Fruit fly (Drosophila melanogaster) whole organism, embryonic: Measurements from ENCODE around the gene CG15382.

Experiments used
- B-H1 ChIP-seq: fragments of 200-800 bp; sonication (Bioruptor generic); IDR thresholded peaks from 3 replicates; pipeline ENCODE4 v1.3.6; 2022; ENCODE audit warnings: missing biosample characterization, missing genetic modification characterization
- Bgb ChIP-seq: fragments of 200-800 bp; sonication (Bioruptor generic); IDR thresholded peaks from 2 replicates; pipeline ENCODE4 v1.3.6; 2022; ENCODE audit warnings: missing biosample characterization, missing genetic modification characterization; ENCODE audit not compliant: partially characterized antibody
- CG10147 ChIP-seq: fragments of 200-800 bp; sonication (Bioruptor generic); optimal IDR thresholded peaks from 2 replicates; lab custom pipeline; 2019; ENCODE audit warnings: missing biosample characterization, mild to moderate bottlenecking, missing genetic modification characterization, moderate library complexity
- CG10267 ChIP-seq: fragments of 200-800 bp; sonication (Bioruptor generic); optimal IDR thresholded peaks from 2 replicates; lab custom pipeline; 2018; ENCODE audit warnings: missing biosample characterization, mild to moderate bottlenecking, missing genetic modification characterization, moderate library complexity
- CG10321 ChIP-seq: fragments of 200-800 bp; sonication (Bioruptor generic); IDR thresholded peaks from 2 replicates; pipeline ENCODE4 v1.3.6; 2022; ENCODE audit warnings: missing biosample characterization, missing genetic modification characterization
- CG10462 ChIP-seq: fragments of 200-800 bp; sonication (Bioruptor generic); optimal IDR thresholded peaks from 2 replicates; lab custom pipeline; 2016; ENCODE audit warnings: missing biosample characterization, missing genetic modification characterization
- CG10959 ChIP-seq: fragments of 200-800 bp; sonication (Bioruptor generic); IDR thresholded peaks from 2 replicates; pipeline ENCODE4 v1.3.6; 2022; ENCODE audit warnings: missing biosample characterization, missing genetic modification characterization
- CG11504 ChIP-seq: fragments of 200-800 bp; sonication (Bioruptor generic); optimal IDR thresholded peaks from 3 replicates; lab custom pipeline; 2019; ENCODE audit warnings: missing biosample characterization, mild to moderate bottlenecking, missing genetic modification characterization, moderate library complexity
- CG11695 ChIP-seq: fragments of 200-800 bp; sonication (Bioruptor generic); IDR thresholded peaks from 3 replicates; pipeline ENCODE4 v1.3.6; 2022; ENCODE audit warnings: missing biosample characterization, missing genetic modification characterization
- CG12071 ChIP-seq: fragments of 200-800 bp; sonication (Bioruptor generic); optimal IDR thresholded peaks from 3 replicates; lab custom pipeline; 2018; ENCODE audit warnings: missing biosample characterization, mild to moderate bottlenecking, missing genetic modification characterization
- CG12299 ChIP-seq: fragments of 200-800 bp; sonication (Bioruptor generic); optimal IDR thresholded peaks from 2 replicates; lab custom pipeline; 2018; ENCODE audit warnings: missing biosample characterization, mild to moderate bottlenecking, missing genetic modification characterization
- CG14050 ChIP-seq: fragments of 200-800 bp; sonication (Bioruptor generic); IDR thresholded peaks from 3 replicates; pipeline ENCODE4 v1.3.6; 2022; ENCODE audit warnings: missing biosample characterization, missing genetic modification characterization
- CG14667 ChIP-seq: fragments of 200-800 bp; sonication (Bioruptor generic); IDR thresholded peaks from 2 replicates; pipeline ENCODE4 v1.3.6; 2022; ENCODE audit warnings: missing biosample characterization, missing genetic modification characterization
- CG16779 ChIP-seq: fragments of 200-800 bp; sonication (Bioruptor generic); IDR thresholded peaks from 2 replicates; pipeline ENCODE4 v1.3.6; 2022; ENCODE audit warnings: missing biosample characterization, missing genetic modification characterization
- CG3065 ChIP-seq: fragments of 200-800 bp; sonication (Bioruptor generic); optimal IDR thresholded peaks from 2 replicates; lab custom pipeline; 2016; ENCODE audit warnings: missing biosample characterization, missing genetic modification characterization
- CG3838 ChIP-seq: fragments of 200-800 bp; sonication (Bioruptor generic); optimal IDR thresholded peaks from 3 replicates; lab custom pipeline; 2016; ENCODE audit warnings: missing biosample characterization, missing genetic modification characterization
- CG5953 ChIP-seq: fragments of 200-800 bp; sonication (Bioruptor generic); IDR thresholded peaks from 2 replicates; pipeline ENCODE4 v1.3.6; 2022; ENCODE audit warnings: missing biosample characterization, missing genetic modification characterization
- CG6683 ChIP-seq: fragments of 200-800 bp; sonication (Bioruptor generic); optimal IDR thresholded peaks from 2 replicates; lab custom pipeline; 2017; ENCODE audit warnings: missing biosample characterization, mild to moderate bottlenecking, missing genetic modification characterization, missing genetic modification reagents
- CG6689 ChIP-seq: fragments of 200-800 bp; sonication (Bioruptor generic); IDR thresholded peaks from 2 replicates; pipeline ENCODE4 v1.3.6; 2022; ENCODE audit warnings: missing biosample characterization, missing genetic modification characterization
- CG7556 ChIP-seq: fragments of 200-800 bp; sonication (Bioruptor generic); optimal IDR thresholded peaks from 2 replicates; lab custom pipeline; 2017; ENCODE audit warnings: missing biosample characterization, mild to moderate bottlenecking, missing genetic modification characterization
- Hmr ChIP-seq: fragments of 200-800 bp; sonication (Bioruptor generic); optimal IDR thresholded peaks from 3 replicates; lab custom pipeline; 2017; ENCODE audit warnings: mild to moderate bottlenecking, missing biosample characterization, missing genetic modification reagents, missing genetic modification characterization
- Hmx ChIP-seq: fragments of 200-800 bp; sonication (Bioruptor generic); optimal IDR thresholded peaks from 2 replicates; lab custom pipeline; 2016; ENCODE audit warnings: missing biosample characterization, missing genetic modification characterization
- Hr78 ChIP-seq, 2 experiments: fragments of 200-800 bp in 1 of 2; fragments of >200 bp in 1 of 2; sonication (Bioruptor generic) in 1 of 2; optimal IDR thresholded peaks; 2 replicates each; lab custom pipeline; 2017 to 2019; ENCODE audit warnings: missing biosample characterization in 2 of 2, missing genetic modification characterization in 2 of 2, mild to moderate bottlenecking in 1 of 2, moderate library complexity in 1 of 2
- Lpt ChIP-seq: fragments of >200 bp; optimal IDR thresholded peaks from 2 replicates; lab custom pipeline; 2018; ENCODE audit warnings: missing biosample characterization, missing genetic modification characterization
- Mad ChIP-seq: fragments of 200-800 bp; sonication (Bioruptor generic); optimal IDR thresholded peaks from 2 replicates; lab custom pipeline; 2016; ENCODE audit warnings: missing biosample characterization, missing genetic modification characterization
- Max ChIP-seq: fragments of 200-800 bp; sonication (Bioruptor generic); optimal IDR thresholded peaks from 2 replicates; lab custom pipeline; 2016; ENCODE audit warnings: missing biosample characterization, mild to moderate bottlenecking, missing genetic modification characterization
- Mrtf ChIP-seq: fragments of 200-800 bp; sonication (Bioruptor generic); IDR thresholded peaks from 3 replicates; pipeline ENCODE4 v1.3.6; 2022; ENCODE audit warnings: missing biosample characterization, missing genetic modification characterization
- NK7.1 ChIP-seq: fragments of 200-800 bp; sonication (Bioruptor generic); optimal IDR thresholded peaks from 3 replicates; lab custom pipeline; 2016; ENCODE audit warnings: missing biosample characterization, missing genetic modification characterization
- PHDP ChIP-seq: fragments of 200-800 bp; sonication (Bioruptor generic); optimal IDR thresholded peaks from 3 replicates; lab custom pipeline; 2018; ENCODE audit warnings: missing biosample characterization, mild to moderate bottlenecking, missing genetic modification characterization, moderate library complexity
- Ptx1 ChIP-seq: fragments of 200-800 bp; sonication (Bioruptor generic); IDR thresholded peaks from 2 replicates; pipeline ENCODE4 v1.3.6; 2022; ENCODE audit warnings: missing biosample characterization, missing genetic modification characterization
- bigmax ChIP-seq: fragments of 200-800 bp; sonication (Bioruptor generic); optimal IDR thresholded peaks from 2 replicates; lab custom pipeline; 2018; ENCODE audit warnings: missing biosample characterization, mild to moderate bottlenecking, missing genetic modification characterization
- bsh ChIP-seq, 2 experiments: fragments of 200-800 bp; sonication (Bioruptor generic); optimal IDR thresholded peaks; 2 replicates each; lab custom pipeline; 2017 to 2018; ENCODE audit warnings: mild to moderate bottlenecking in 2 of 2, missing biosample characterization in 2 of 2, missing genetic modification characterization in 2 of 2, moderate library complexity in 1 of 2
- chif ChIP-seq, 2 experiments: fragments of 200-800 bp; sonication (Bioruptor generic); optimal IDR thresholded peaks; 3 replicates each; lab custom pipeline; 2016; ENCODE audit warnings: missing biosample characterization in 2 of 2, missing genetic modification characterization in 2 of 2
- crol ChIP-seq: fragments of 200-800 bp; sonication (Bioruptor generic); IDR thresholded peaks from 2 replicates; pipeline ENCODE4 v1.3.6; 2022; ENCODE audit warnings: missing biosample characterization, missing genetic modification characterization
- danr ChIP-seq: fragments of 200-800 bp; sonication (Bioruptor generic); IDR thresholded peaks from 2 replicates; pipeline ENCODE4 v1.3.6; 2022; ENCODE audit warnings: missing biosample characterization, missing genetic modification characterization
- dmrt99B ChIP-seq: fragments of 200-800 bp; sonication (Bioruptor generic); optimal IDR thresholded peaks from 2 replicates; lab custom pipeline; 2018; ENCODE audit warnings: missing biosample characterization, mild to moderate bottlenecking, missing genetic modification characterization, moderate library complexity
- dpn ChIP-seq, 2 experiments: fragments of 200-800 bp; sonication (Bioruptor generic); optimal IDR thresholded peaks; 3 replicates each; lab custom pipeline; 2016; ENCODE audit warnings: missing biosample characterization in 2 of 2, missing genetic modification characterization in 2 of 2
- exex ChIP-seq: fragments of 200-800 bp; sonication (Bioruptor generic); optimal IDR thresholded peaks from 4 replicates; lab custom pipeline; 2018; ENCODE audit warnings: missing biosample characterization, mild to moderate bottlenecking, missing genetic modification characterization, moderate library complexity
- jumu ChIP-seq: fragments of 200-800 bp; sonication (Bioruptor generic); optimal IDR thresholded peaks from 3 replicates; lab custom pipeline; 2016; ENCODE audit warnings: missing biosample characterization, missing genetic modification characterization
- lab ChIP-seq: fragments of 200-800 bp; sonication (Bioruptor generic); optimal IDR thresholded peaks from 3 replicates; lab custom pipeline; 2017; ENCODE audit warnings: missing biosample characterization, missing genetic modification characterization, mild to moderate bottlenecking, moderate library complexity, missing genetic modification reagents
- lola ChIP-seq, 3 experiments: fragments of >200 bp in 2 of 3; fragments of 200-800 bp in 1 of 3; sonication (Bioruptor generic) in 1 of 3; optimal IDR thresholded peaks; 2 replicates each; lab custom pipeline; 2017 to 2019; ENCODE audit warnings: missing biosample characterization in 3 of 3, missing genetic modification characterization in 3 of 3, mild to moderate bottlenecking in 1 of 3, moderate library complexity in 1 of 3
- mirr ChIP-seq: fragments of 200-800 bp; sonication (Bioruptor generic); optimal IDR thresholded peaks from 3 replicates; lab custom pipeline; 2018; ENCODE audit warnings: missing biosample characterization, mild to moderate bottlenecking, missing genetic modification characterization
- nmo ChIP-seq: fragments of 200-800 bp; sonication (Bioruptor generic); optimal IDR thresholded peaks from 2 replicates; lab custom pipeline; 2018; ENCODE audit warnings: missing biosample characterization, mild to moderate bottlenecking, missing genetic modification characterization, moderate library complexity
- seq ChIP-seq: fragments of 200-800 bp; sonication (Bioruptor generic); IDR thresholded peaks from 2 replicates; pipeline ENCODE4 v1.3.6; 2022; ENCODE audit warnings: missing biosample characterization, missing genetic modification characterization
- sim ChIP-seq: fragments of 200-800 bp; sonication (Bioruptor generic); IDR thresholded peaks from 2 replicates; pipeline ENCODE4 v1.3.6; 2022; ENCODE audit warnings: missing biosample characterization, missing genetic modification characterization
- ssp ChIP-seq: fragments of 200-800 bp; sonication (Bioruptor generic); IDR thresholded peaks from 2 replicates; pipeline ENCODE4 v1.3.6; 2022; ENCODE audit warnings: missing biosample characterization, missing genetic modification characterization
- tin ChIP-seq: fragments of 200-800 bp; sonication (Bioruptor generic); optimal IDR thresholded peaks from 3 replicates; lab custom pipeline; 2016; ENCODE audit warnings: missing biosample characterization, missing genetic modification characterization
- zen2 ChIP-seq: fragments of 200-800 bp; sonication (Bioruptor generic); IDR thresholded peaks from 3 replicates; pipeline ENCODE4 v1.3.6; 2022; ENCODE audit warnings: missing biosample characterization, missing genetic modification characterization; ENCODE audit not compliant: partially characterized antibody

The CG15382 gene

DNA sequence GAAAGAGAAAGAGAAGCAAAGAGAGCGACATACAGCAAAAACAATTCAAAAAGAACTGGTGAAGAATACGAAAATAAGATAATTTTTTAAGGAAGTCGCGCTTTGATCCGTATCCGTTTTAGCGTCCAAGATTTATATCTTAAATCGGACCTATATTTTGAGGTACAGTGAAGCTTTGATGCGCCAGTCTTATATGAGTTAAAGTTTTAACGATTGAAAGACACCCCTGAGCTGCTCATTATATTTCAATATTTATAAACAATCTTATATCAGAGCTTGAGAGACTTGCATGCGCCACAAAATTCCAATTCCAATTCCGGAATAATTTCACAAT is 23.2 kb downstream of the CG15382 start (continued):
- TF ChIP-seq Bgb (GFP tag; lab: Robert Waterston, UW): 0 out of 2 replicates have a peak, but pooled peaks have one; percentile 5
- TF ChIP-seq CG6689 (GFP tag; lab: Robert Waterston, UW): no peak

dm6 chr2L:2179366-2179765 is 23.8 kb downstream of the CG15382 start:
- TF ChIP-seq CG11504 (tag; lab: Kevin White, UChicago): peak; percentile 84
- TF ChIP-seq PHDP: peak; percentile 73
- peak; percentile 83 for TF ChIP-seq CG12071 (GFP tag; lab: Kevin White, UChicago)
- TF ChIP-seq CG12299 (tag; lab: Kevin White, UChicago): peak; percentile 40
- no peak for TF ChIP-seq bigmax (GFP tag; lab: Kevin White, UChicago)
- TF ChIP-seq bsh (GFP tag; optimal IDR thresholded peaks at IDR 0.05; lab: Kevin White, UChicago): peak in 1 of 2 experiments; percentile 57
- no peak for TF ChIP-seq crol (GFP tag; lab: Robert Waterston, UW)
- peak; percentile 66 for TF ChIP-seq CG11695 (GFP tag; lab: Robert Waterston, UW)
- peak; percentile 47 for TF ChIP-seq CG14050 (GFP tag; lab: Robert Waterston, UW)
- TF ChIP-seq CG7556 (GFP tag; lab: Kevin White, UChicago): peak; percentile 32
- TF ChIP-seq NK7.1: peak; percentile 35
- peak; percentile 82 for TF ChIP-seq dmrt99B (tag; lab: Kevin White, UChicago)
- peak; percentile 2 for TF ChIP-seq CG10462
- TF ChIP-seq Hr78 (GFP tag; optimal IDR thresholded peaks at IDR 0.05; lab: Kevin White, UChicago): no peak
- peak; percentile 79 for TF ChIP-seq Hmr
- 0 out of 2 replicates have a peak, but pooled peaks have one; percentile 28 for TF ChIP-seq CG16779 (GFP tag; lab: Robert Waterston, UW)
- no peak for TF ChIP-seq CG10267 (tag; lab: Kevin White, UChicago)
- peak; percentile 6 for TF ChIP-seq CG3838
- TF ChIP-seq seq (GFP tag; lab: Robert Waterston, UW): peak; percentile 50; the same call in 1 of the 2 replicates
- TF ChIP-seq Max: peak; percentile 7
- peak; percentile 33; the same call in 2 of the 3 replicates for TF ChIP-seq B-H1 (GFP tag; lab: Robert Waterston, UW)
- no peak for TF ChIP-seq Hmx
- no peak for TF ChIP-seq Lpt
- TF ChIP-seq lab (GFP tag; lab: Kevin White, UChicago): peak; percentile 89
- TF ChIP-seq CG14667: peak; percentile 58
- peak; percentile 58 to 63 for TF ChIP-seq chif (GFP tag; optimal IDR thresholded peaks at IDR 0.05; lab: Kevin White, UChicago)
- peak; percentile 82 for TF ChIP-seq CG10147 (GFP tag; lab: Kevin White, UChicago)
- TF ChIP-seq lola (GFP tag; optimal IDR thresholded peaks at IDR 0.05; lab: Kevin White, UChicago): no peak
- no peak; the same call in 1 of the 2 replicates for TF ChIP-seq CG10321 (GFP tag; lab: Robert Waterston, UW)
- TF ChIP-seq dpn (GFP tag; optimal IDR thresholded peaks at IDR 0.05; lab: Kevin White, UChicago): peak; percentile 78 to 85
- TF ChIP-seq ssp (GFP tag; lab: Robert Waterston, UW): peak; percentile 49
- TF ChIP-seq CG5953 (GFP tag; lab: Robert Waterston, UW): peak; percentile 68; the same call in 1 of the 2 replicates
- TF ChIP-seq danr (GFP tag; lab: Robert Waterston, UW): peak; percentile 59; the same call in 1 of the 2 replicates
- peak; percentile 83 for TF ChIP-seq nmo (GFP tag; lab: Kevin White, UChicago)
- TF ChIP-seq tin (GFP tag; lab: Kevin White, UChicago): peak; percentile 28
- TF ChIP-seq sim: no peak
- peak; percentile 29 for TF ChIP-seq CG3065 (GFP tag; lab: Kevin White, UChicago)
- peak; percentile 83 for TF ChIP-seq Ptx1 (GFP tag; lab: Robert Waterston, UW)
- peak; percentile 22 for TF ChIP-seq CG6683 (GFP tag; lab: Kevin White, UChicago)
- TF ChIP-seq mirr (GFP tag; lab: Kevin White, UChicago): peak; percentile 71
- peak; percentile 40 for TF ChIP-seq Mad (GFP tag; lab: Kevin White, UChicago)
- TF ChIP-seq zen2 (GFP tag; lab: Robert Waterston, UW): no peak
- TF ChIP-seq Mrtf (GFP tag; lab: Robert Waterston, UW): peak; percentile 68
- TF ChIP-seq exex (tag; lab: Kevin White, UChicago): peak; percentile 89
- peak; percentile 54 for TF ChIP-seq jumu
- TF ChIP-seq CG10959 (GFP tag; lab: Robert Waterston, UW): no peak; the same call in 1 of the 2 replicates
